Worm (Caenorhabditis elegans): ENCODE results near the gene phg-1.
A peak's percentile ranks its signal among the peaks of the same experiment; 100 is the strongest.

The phg-1 gene

DNA sequence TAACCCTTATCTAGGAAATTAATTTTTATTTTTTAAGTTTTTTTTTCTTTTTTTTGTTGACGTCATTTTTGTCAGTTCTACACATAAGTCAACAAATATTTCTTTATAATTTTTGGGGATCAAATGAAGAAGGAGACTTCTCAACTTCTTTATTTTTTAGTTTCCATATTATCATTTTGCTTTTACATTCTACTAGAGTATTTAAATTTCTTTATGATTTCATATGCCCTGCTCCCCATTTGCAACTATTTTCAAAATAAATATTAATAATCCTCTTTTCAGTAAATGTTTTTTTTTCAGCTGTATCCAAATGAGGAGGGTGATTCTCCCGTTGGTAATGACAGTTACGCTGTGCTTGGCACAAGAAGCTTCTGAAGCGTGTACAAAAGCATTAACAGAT is at the start of gene phg-1:
phg-1 (plus strand) TSS at position 301 of the 400 bp plus-strand sequence.
- TF ChIP-seq nhr-47 (tag; optimal IDR thresholded peaks at IDR 0.05): no peak
- no peak for TF ChIP-seq F16B12.6 (tag; optimal IDR thresholded peaks at IDR 0.05)
- TF ChIP-seq aha-1 (tag; optimal IDR thresholded peaks at IDR 0.05): no peak
- TF ChIP-seq hpl-2 (GFP tag; optimal IDR thresholded peaks at IDR 0.05): no peak
- no peak for TF ChIP-seq sup-37 (GFP tag; optimal IDR thresholded peaks at IDR 0.05)
- no peak for TF ChIP-seq nhr-71 (tag; optimal IDR thresholded peaks at IDR 0.05)
- TF ChIP-seq ceh-82 (tag; optimal IDR thresholded peaks at IDR 0.05): no peak
- no peak for TF ChIP-seq lin-15B (tag; optimal IDR thresholded peaks at IDR 0.05)
- TF ChIP-seq lin-13 (GFP tag; optimal IDR thresholded peaks at IDR 0.05): no peak
- no peak for TF ChIP-seq tlp-1 (tag; optimal IDR thresholded peaks at IDR 0.05)
- TF ChIP-seq hlh-17 (GFP tag; optimal IDR thresholded peaks at IDR 0.05; ENCODE audit: borderline replicate concordance): no peak
- TF ChIP-seq lin-35 (GFP tag; optimal IDR thresholded peaks at IDR 0.05): no peak
- TF ChIP-seq blmp-1 (tag; optimal IDR thresholded peaks at IDR 0.05): no peak
- TF ChIP-seq nhr-84 (tag; optimal IDR thresholded peaks at IDR 0.05): no peak
- no peak for TF ChIP-seq grh-1 (GFP tag; IDR thresholded peaks at IDR 0.05)
- no peak for TF ChIP-seq ceh-63 (GFP tag; optimal IDR thresholded peaks at IDR 0.05)
- TF ChIP-seq swsn-7 (tag; optimal IDR thresholded peaks at IDR 0.05): no peak
- no peak for TF ChIP-seq fos-1 (tag; optimal IDR thresholded peaks at IDR 0.05)

DNA sequence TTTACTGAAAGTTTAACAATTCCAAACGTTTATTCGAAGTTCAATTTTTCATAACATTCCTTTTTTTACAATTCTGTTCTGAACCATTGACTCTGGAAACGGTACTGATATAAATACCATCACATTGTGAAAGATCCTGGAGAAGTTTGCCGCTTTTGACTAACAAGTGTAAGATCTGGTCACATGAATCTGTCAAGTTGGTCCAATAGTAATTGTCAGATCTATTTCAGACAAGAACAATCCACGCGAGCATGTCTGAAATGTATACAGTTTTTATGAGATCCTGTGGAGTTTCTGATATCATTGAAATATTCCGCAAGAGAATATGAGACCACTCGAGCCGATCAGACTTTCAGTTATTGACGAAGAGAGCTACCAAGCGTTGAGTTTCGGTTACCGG is 44.3 kb upstream of the phg-1 start:
- TF ChIP-seq nhr-77 (tag; optimal IDR thresholded peaks at IDR 0.05) (no peak), efl-1 (optimal IDR thresholded peaks at IDR 0.05) (no peak), efl-1 (GFP tag; optimal IDR thresholded peaks at IDR 0.05 in 1 of 2) (peak in 1 of 2 experiments; percentile 79), hlh-4 (tag; optimal IDR thresholded peaks at IDR 0.05) (no peak)

DNA sequence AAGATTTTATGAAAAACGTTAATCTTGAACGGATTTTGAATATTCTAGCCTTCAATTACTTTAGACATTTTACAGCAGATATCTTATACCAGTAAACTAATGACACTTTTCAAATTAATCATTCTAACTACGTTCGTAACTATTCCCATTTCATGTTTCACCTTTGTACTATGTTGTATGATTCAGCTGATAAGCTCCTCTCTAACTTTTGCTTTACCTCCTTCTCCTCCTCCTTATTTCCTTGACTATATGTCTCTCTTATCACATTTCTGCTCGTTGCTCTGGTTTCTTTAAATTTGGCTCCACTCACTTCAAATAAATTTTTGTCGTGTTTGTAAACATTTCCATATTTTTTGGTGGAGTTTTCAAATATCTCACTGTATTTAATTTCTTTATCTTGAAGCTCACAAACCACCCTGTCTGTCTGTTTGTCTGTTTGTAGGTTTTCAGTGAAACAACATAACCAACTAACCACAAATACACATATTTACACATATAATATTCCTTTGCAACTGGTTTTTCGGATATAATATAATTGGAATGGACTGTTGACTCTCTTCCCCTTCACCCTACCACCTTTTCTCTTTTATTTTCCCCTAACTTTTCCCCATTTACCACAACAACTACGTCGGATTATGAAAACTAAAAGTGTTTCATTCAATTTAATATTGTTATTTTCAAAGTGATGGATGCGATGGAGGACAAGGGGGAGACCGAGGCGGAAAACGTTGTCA is 43.1 kb upstream of the phg-1 start, which contains the start of gene lact-2:
lact-2 (plus strand) TSS at position 684 of the 734 bp plus-strand sequence.
- TF ChIP-seq efl-1 (optimal IDR thresholded peaks at IDR 0.05) (no peak), efl-1 (GFP tag; optimal IDR thresholded peaks at IDR 0.05 in 1 of 2) (peak in 1 of 2 experiments; percentile 87), blmp-1 (tag; optimal IDR thresholded peaks at IDR 0.05) (peak; percentile 36), elt-2 (tag; optimal IDR thresholded peaks at IDR 0.05) (peak; percentile 57), lin-15B (tag; optimal IDR thresholded peaks at IDR 0.05) (no peak), nhr-71 (tag; optimal IDR thresholded peaks at IDR 0.05) (no peak)

DNA sequence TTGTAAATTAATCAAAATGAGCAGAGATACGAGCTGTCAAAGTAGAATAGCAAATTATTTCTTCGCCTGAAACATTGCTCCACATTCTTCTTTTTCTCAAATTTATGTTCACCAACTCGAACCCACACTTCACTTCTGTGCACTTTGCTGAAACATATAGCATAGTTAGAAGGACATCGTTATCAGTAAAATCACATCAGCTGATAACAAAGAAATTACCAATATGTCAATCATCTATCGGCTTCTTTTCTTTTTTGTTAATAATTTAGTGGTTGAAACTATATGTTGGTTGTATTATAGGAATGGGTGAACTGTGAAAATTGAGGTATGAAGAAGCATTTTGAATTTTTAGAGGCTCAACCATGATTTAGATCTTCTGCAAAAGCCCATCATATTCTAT is 42.2 kb upstream of the phg-1 start:
- TF ChIP-seq dpl-1 (GFP tag; optimal IDR thresholded peaks at IDR 0.05) (no peak), tlp-1 (tag; optimal IDR thresholded peaks at IDR 0.05) (peak; percentile 23), elt-2 (tag; optimal IDR thresholded peaks at IDR 0.05) (peak; percentile 6)

DNA sequence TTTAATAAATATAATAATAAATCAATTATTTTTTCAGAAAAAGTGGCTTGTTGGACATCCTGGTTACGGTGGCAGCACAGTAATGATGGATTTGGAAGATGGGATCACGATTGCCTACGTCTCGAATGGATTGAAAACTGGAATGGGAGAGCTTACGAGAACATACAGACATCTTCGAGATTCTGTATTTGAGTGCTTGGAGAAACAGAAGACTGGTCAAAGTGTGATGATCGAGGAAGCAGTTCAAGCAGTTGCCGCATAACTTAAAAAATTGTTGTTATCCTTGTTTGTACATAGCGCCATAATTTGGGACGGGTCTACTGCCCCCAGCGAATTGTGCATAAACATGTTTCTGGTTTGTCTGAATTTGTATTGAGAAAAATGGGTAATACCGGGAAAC is 39.0 kb upstream of the phg-1 start:
- TF ChIP-seq nhr-20 (tag; optimal IDR thresholded peaks at IDR 0.05): no peak
- TF ChIP-seq unc-62 (GFP tag; optimal IDR thresholded peaks at IDR 0.05): no peak
- TF ChIP-seq sptf-1 (tag; optimal IDR thresholded peaks at IDR 0.05): no peak
- no peak for TF ChIP-seq xbp-1 (tag; optimal IDR thresholded peaks at IDR 0.05)
- TF ChIP-seq lin-15B (tag; optimal IDR thresholded peaks at IDR 0.05): no peak
- TF ChIP-seq elt-3 (tag; optimal IDR thresholded peaks at IDR 0.05): no peak
- TF ChIP-seq nhr-12 (tag; optimal IDR thresholded peaks at IDR 0.05): no peak
- no peak for TF ChIP-seq nhr-77 (tag; optimal IDR thresholded peaks at IDR 0.05)
- no peak for TF ChIP-seq zag-1 (tag; optimal IDR thresholded peaks at IDR 0.05)
- TF ChIP-seq ceh-88 (GFP tag; IDR thresholded peaks at IDR 0.05): no peak
- no peak for TF ChIP-seq fkh-8 (tag; optimal IDR thresholded peaks at IDR 0.05)
- TF ChIP-seq lir-3 (tag; optimal IDR thresholded peaks at IDR 0.05; ENCODE audit: poor library complexity): no peak
- no peak for TF ChIP-seq lin-35 (GFP tag; optimal IDR thresholded peaks at IDR 0.05)
- TF ChIP-seq ets-5 (GFP tag; IDR thresholded peaks at IDR 0.05): no peak

All from whole organism, L1 larva.